Worm (Caenorhabditis elegans) whole organism, L3 larva: ENCODE measurements around the gene C10B5.1.
"Not testable (repeated sequence)": the region's sequence is repeated elsewhere in the genome, so short reads cannot be mapped to it uniquely, and the experiment has no call there.

Experiments
- R02D3.7 ChIP-seq: fragments of 150-350 bp; optimal IDR thresholded peaks from 2 replicates; lab custom pipeline; 2014; ENCODE audit warnings: missing biosample characterization, missing genetic modification characterization
- ZK546.5 ChIP-seq: sonication (generic microtip); optimal IDR thresholded peaks from 2 replicates; lab custom pipeline; 2017; ENCODE audit warnings: missing biosample characterization, missing genetic modification characterization
- aly-2 ChIP-seq: fragments of 150-350 bp; optimal IDR thresholded peaks from 2 replicates; lab custom pipeline; 2014; ENCODE audit warnings: missing biosample characterization, missing genetic modification characterization
- ceh-16 ChIP-seq: sonication (generic microtip); optimal IDR thresholded peaks from 2 replicates; lab custom pipeline; 2017; ENCODE audit warnings: missing biosample characterization, missing genetic modification characterization
- ceh-28 ChIP-seq: fragments of 150-350 bp; optimal IDR thresholded peaks from 2 replicates; lab custom pipeline; 2014; ENCODE audit warnings: missing biosample characterization, missing genetic modification reagents, missing genetic modification characterization
- ceh-9 ChIP-seq: sonication (generic microtip); optimal IDR thresholded peaks from 2 replicates; lab custom pipeline; 2018; ENCODE audit warnings: missing biosample characterization, missing genetic modification characterization
- daf-12 ChIP-seq: fragments of 150-350 bp; optimal IDR thresholded peaks from 2 replicates; lab custom pipeline; 2014; ENCODE audit warnings: missing biosample characterization, missing genetic modification reagents, missing genetic modification characterization
- egl-5 ChIP-seq: fragments of 150-350 bp; optimal IDR thresholded peaks from 2 replicates; lab custom pipeline; 2017; ENCODE audit warnings: missing biosample characterization, missing genetic modification reagents, missing genetic modification characterization, inconsistent platforms
- elt-1 ChIP-seq: fragments of 150-350 bp; optimal IDR thresholded peaks from 2 replicates; lab custom pipeline; 2014; ENCODE audit warnings: missing biosample characterization, missing genetic modification characterization
- elt-2 ChIP-seq: sonication (generic microtip); optimal IDR thresholded peaks from 2 replicates; lab custom pipeline; 2016; ENCODE audit warnings: missing genetic modification reagents, mild to moderate bottlenecking, missing genetic modification characterization, missing compliant biosample characterization
- fkh-10 ChIP-seq: sonication (generic microtip); optimal IDR thresholded peaks from 2 replicates; lab custom pipeline; 2017; ENCODE audit warnings: missing biosample characterization, missing genetic modification reagents, missing genetic modification characterization
- fkh-2 ChIP-seq: fragments of 150-350 bp; optimal IDR thresholded peaks from 2 replicates; lab custom pipeline; 2014; ENCODE audit warnings: missing biosample characterization, missing genetic modification reagents, missing genetic modification characterization
- fos-1 ChIP-seq: fragments of 150-350 bp; optimal IDR thresholded peaks from 2 replicates; lab custom pipeline; 2014; ENCODE audit warnings: missing biosample characterization, missing genetic modification characterization
- mdl-1 ChIP-seq: fragments of 150-350 bp; optimal IDR thresholded peaks from 2 replicates; lab custom pipeline; 2014; ENCODE audit warnings: missing biosample characterization, missing genetic modification characterization
- nhr-11 ChIP-seq: fragments of 150-350 bp; optimal IDR thresholded peaks from 2 replicates; lab custom pipeline; 2014; ENCODE audit warnings: missing biosample characterization, missing genetic modification characterization
- nhr-23 ChIP-seq: fragments of 150-350 bp; optimal IDR thresholded peaks from 2 replicates; lab custom pipeline; 2014; ENCODE audit warnings: missing biosample characterization, missing genetic modification reagents, missing genetic modification characterization
- nhr-25 ChIP-seq: sonication (generic microtip); optimal IDR thresholded peaks from 2 replicates; lab custom pipeline; 2017; ENCODE audit warnings: missing biosample characterization, missing genetic modification characterization
- nhr-28 ChIP-seq: fragments of 150-350 bp; optimal IDR thresholded peaks from 2 replicates; lab custom pipeline; 2014; ENCODE audit warnings: missing biosample characterization, missing genetic modification characterization
- nhr-43 ChIP-seq: sonication (generic microtip); optimal IDR thresholded peaks from 2 replicates; lab custom pipeline; 2016; ENCODE audit warnings: mild to moderate bottlenecking, missing genetic modification characterization, missing compliant biosample characterization; ENCODE audit not compliant: poor library complexity, severe bottlenecking
- nhr-67 ChIP-seq: fragments of 150-350 bp; optimal IDR thresholded peaks from 2 replicates; lab custom pipeline; 2014; ENCODE audit warnings: missing biosample characterization, missing genetic modification characterization
- nhr-76 ChIP-seq: fragments of 150-350 bp; sonication (generic microtip); optimal IDR thresholded peaks from 5 replicates; lab custom pipeline; 2014; ENCODE audit warnings: missing biosample characterization, missing genetic modification characterization
- pha-4 ChIP-seq: fragments of 150-350 bp; optimal IDR thresholded peaks from 2 replicates; lab custom pipeline; 2014; ENCODE audit warnings: missing biosample characterization, missing genetic modification reagents, missing genetic modification characterization
- sea-2 ChIP-seq: fragments of 150-350 bp; sonication (generic microtip); optimal IDR thresholded peaks from 4 replicates; lab custom pipeline; 2014; ENCODE audit warnings: missing biosample characterization, missing genetic modification reagents, missing genetic modification characterization
- snpc-4 ChIP-seq: fragments of 150-350 bp; optimal IDR thresholded peaks from 2 replicates; lab custom pipeline; 2014; ENCODE audit warnings: missing biosample characterization, missing genetic modification characterization
- zag-1 ChIP-seq: fragments of 150-350 bp; optimal IDR thresholded peaks from 2 replicates; lab custom pipeline; 2014; ENCODE audit warnings: missing biosample characterization, missing genetic modification characterization
- ztf-4 ChIP-seq: fragments of 150-350 bp; optimal IDR thresholded peaks from 2 replicates; lab custom pipeline; 2014; ENCODE audit warnings: missing biosample characterization, missing genetic modification characterization

Gene C10B5.1

ce11 chrV:8580961-8581360 is at the start of gene C10B5.1:
TSS of gene C10B5.1 (plus strand) at chrV:8581261.
- TF ChIP-seq nhr-67 (no peak), nhr-28 (tag; lab: Kevin White, UChicago) (no peak), fos-1 (tag; lab: Kevin White, UChicago) (no peak), nhr-11 (tag; lab: Kevin White, UChicago) (no peak)

- TF ChIP-seq aly-2 (tag; lab: Kevin White, UChicago); ceh-16 (tag; lab: Kevin White, UChicago); fkh-10 (GFP tag; lab: Kevin White, UChicago): not testable (repeated sequence)
Measured at ce11 chrV:8533067-8533466, 48.0 kb upstream of the C10B5.1 start, which contains the start of the genes his-8 and his-7. TSS of gene his-8 (minus strand) at chrV:8533086. TSS of gene his-7 (plus strand) at chrV:8533379.

- TF ChIP-seq sea-2 (GFP tag; lab: Kevin White, UChicago) (no peak), daf-12 (tag; lab: Kevin White, UChicago) (no peak), nhr-25 (peak; percentile 75), mdl-1 (tag; lab: Kevin White, UChicago) (no peak), snpc-4 (tag; lab: Kevin White, UChicago) (no peak), elt-1 (tag; lab: Kevin White, UChicago) (peak; percentile 23), ztf-4 (tag; lab: Kevin White, UChicago) (no peak)
Measured at ce11 chrV:8533916-8534315, 47.1 kb upstream of the C10B5.1 start.

ce11 chrV:8534534-8535283 is 46.4 kb upstream of the C10B5.1 start, which contains the start of the genes his-6 and his-5:
TSS of gene his-6 (minus strand) at chrV:8534977.
TSS of gene his-5 (plus strand) at chrV:8535214.
- TF ChIP-seq nhr-43 (tag; lab: Kevin White, UChicago), result peak; percentile 26
- peak; percentile 50 for TF ChIP-seq nhr-25
- peak; percentile 23 for TF ChIP-seq elt-2 (tag; lab: Kevin White, UChicago)

- no peak for TF ChIP-seq ZK546.5 (tag; lab: Kevin White, UChicago)
Measured at ce11 chrV:8536213-8536612, 44.8 kb upstream of the C10B5.1 start, which contains the start of gene his-39. TSS of gene his-39 (plus strand) at chrV:8536513.

- no peak for TF ChIP-seq zag-1
- no peak for TF ChIP-seq pha-4 (tag; lab: Kevin White, UChicago)
- no peak for TF ChIP-seq nhr-23 (tag; lab: Kevin White, UChicago)
Measured at ce11 chrV:8537031-8537430, 44.0 kb upstream of the C10B5.1 start, which contains the start of gene otpl-4. TSS of gene otpl-4 (plus strand) at chrV:8537331.

- no peak for TF ChIP-seq fkh-10 (GFP tag; lab: Kevin White, UChicago)
- no peak for TF ChIP-seq snpc-4 (tag; lab: Kevin White, UChicago)
- no peak for TF ChIP-seq ceh-9 (tag; lab: Kevin White, UChicago)
- no peak for TF ChIP-seq R02D3.7 (tag; lab: Kevin White, UChicago)
- no peak for TF ChIP-seq ceh-28 (tag; lab: Kevin White, UChicago)
- TF ChIP-seq zag-1, result no peak
- TF ChIP-seq nhr-23 (tag; lab: Kevin White, UChicago), result no peak
- TF ChIP-seq nhr-76 (tag; lab: Kevin White, UChicago), result no peak
- no peak for TF ChIP-seq sea-2 (GFP tag; lab: Kevin White, UChicago)
- TF ChIP-seq nhr-28 (tag; lab: Kevin White, UChicago), result no peak
- no peak for TF ChIP-seq ZK546.5 (tag; lab: Kevin White, UChicago)
- TF ChIP-seq, all 47 proteins: peak for 0
Measured at ce11 chrV:8545531-8546224, 35.4 kb upstream of the C10B5.1 start, which contains the start of the genes slc-17.8 and asns-1. TSS of gene slc-17.8 (minus strand) at chrV:8545581. TSS of gene asns-1 (plus strand) at chrV:8546174.

ce11 chrV:8548989-8549388 is 32.1 kb upstream of the C10B5.1 start, which contains the start of gene stdh-4:
TSS of gene stdh-4 (plus strand) at chrV:8549289.
- TF ChIP-seq egl-5 (tag; lab: Kevin White, UChicago), result no peak
- TF ChIP-seq fkh-2, result no peak
- TF ChIP-seq mdl-1 (tag; lab: Kevin White, UChicago), result no peak
- no peak for TF ChIP-seq nhr-76 (tag; lab: Kevin White, UChicago)
- no peak for TF ChIP-seq aly-2 (tag; lab: Kevin White, UChicago)
